Worm (Caenorhabditis elegans): ENCODE data around the gene grl-9.
A peak's percentile ranks its signal among the peaks of the same experiment; 100 is the strongest.

grl-9 gene

ce11 chrV:6710462-6710861, 21.0 kb downstream of the grl-9 start, which contains the start of gene sna-1:
sna-1 (minus strand) TSS chrV:6710679.
- TF ChIP-seq hmg-11 (tag; optimal IDR thresholded peaks at IDR 0.05), result peak; percentile 16
- no peak for TF ChIP-seq nhr-43 (tag; optimal IDR thresholded peaks at IDR 0.05; ENCODE audit: poor library complexity, severe bottlenecking)
- peak; percentile 30 for TF ChIP-seq nfya-1 (tag; optimal IDR thresholded peaks at IDR 0.05; ENCODE audit: insufficient read depth)
- TF ChIP-seq lin-15B (tag; optimal IDR thresholded peaks at IDR 0.05), result peak; percentile 42
- TF ChIP-seq pha-4 (tag; optimal IDR thresholded peaks at IDR 0.05), result peak; percentile 3

- TF ChIP-seq elt-1 (tag; optimal IDR thresholded peaks at IDR 0.05) (no peak), nhr-23 (tag; optimal IDR thresholded peaks at IDR 0.05) (peak; percentile 37), R02D3.7 (tag; optimal IDR thresholded peaks at IDR 0.05) (no peak), skn-1 (tag; optimal IDR thresholded peaks at IDR 0.05) (peak; percentile 1), fkh-2 (tag; optimal IDR thresholded peaks at IDR 0.05) (no peak), nhr-43 (tag; optimal IDR thresholded peaks at IDR 0.05; ENCODE audit: poor library complexity, severe bottlenecking) (peak; percentile 52), ama-1 (optimal IDR thresholded peaks at IDR 0.05) (no peak), unc-39 (tag; optimal IDR thresholded peaks at IDR 0.05) (no peak), elt-2 (tag; optimal IDR thresholded peaks at IDR 0.05) (peak; percentile 26), lin-15B (tag; optimal IDR thresholded peaks at IDR 0.05) (peak; percentile 46), egl-5 (tag; optimal IDR thresholded peaks at IDR 0.05) (no peak), nhr-28 (tag; optimal IDR thresholded peaks at IDR 0.05) (no peak), snpc-4 (tag; optimal IDR thresholded peaks at IDR 0.05) (no peak), hmg-11 (tag; optimal IDR thresholded peaks at IDR 0.05) (peak; percentile 86), ceh-16 (tag; optimal IDR thresholded peaks at IDR 0.05) (no peak), fkh-10 (GFP tag; optimal IDR thresholded peaks at IDR 0.05) (no peak), nhr-76 (tag; optimal IDR thresholded peaks at IDR 0.05) (no peak), nhr-67 (tag; optimal IDR thresholded peaks at IDR 0.05) (no peak), nfya-1 (tag; optimal IDR thresholded peaks at IDR 0.05; ENCODE audit: insufficient read depth) (peak; percentile 40), ceh-28 (tag; optimal IDR thresholded peaks at IDR 0.05) (no peak), lin-39 (tag; optimal IDR thresholded peaks at IDR 0.05) (peak; percentile 74), mml-1 (tag; optimal IDR thresholded peaks at IDR 0.05) (no peak), nhr-25 (tag; optimal IDR thresholded peaks at IDR 0.05) (no peak), ZK546.5 (tag; optimal IDR thresholded peaks at IDR 0.05) (no peak)
Observed at ce11 chrV:6709050-6709683, 22.3 kb downstream of the grl-9 start, which contains the start of gene dlst-1. dlst-1 (minus strand) TSS chrV:6709101.

- TF ChIP-seq ceh-28 (tag; optimal IDR thresholded peaks at IDR 0.05), result peak; percentile 46
- no peak for TF ChIP-seq jun-1 (tag; optimal IDR thresholded peaks at IDR 0.05)
- TF ChIP-seq lin-15B (tag; optimal IDR thresholded peaks at IDR 0.05), result no peak
- peak in 2 of 3 experiments; percentile 4 to 71 for TF ChIP-seq elt-3 (tag; optimal IDR thresholded peaks at IDR 0.05)
- no peak for TF ChIP-seq fkh-2 (tag; optimal IDR thresholded peaks at IDR 0.05)
- no peak for TF ChIP-seq nhr-12 (tag; optimal IDR thresholded peaks at IDR 0.05)
- TF ChIP-seq fkh-10 (GFP tag; optimal IDR thresholded peaks at IDR 0.05), result no peak
- no peak for TF ChIP-seq ztf-4 (tag; optimal IDR thresholded peaks at IDR 0.05)
- TF ChIP-seq pha-4 (tag; optimal IDR thresholded peaks at IDR 0.05), result no peak
- TF ChIP-seq tbx-2 (tag; optimal IDR thresholded peaks at IDR 0.05), result no peak
- peak; percentile 65 for TF ChIP-seq pqm-1 (tag; optimal IDR thresholded peaks at IDR 0.05)
- no peak for TF ChIP-seq daf-12 (tag; optimal IDR thresholded peaks at IDR 0.05)
- no peak for TF ChIP-seq egl-27 (tag; optimal IDR thresholded peaks at IDR 0.05)
- TF ChIP-seq nhr-67 (tag; optimal IDR thresholded peaks at IDR 0.05), result no peak
- TF ChIP-seq ZK546.5 (tag; optimal IDR thresholded peaks at IDR 0.05), result no peak
- TF ChIP-seq nhr-25 (tag; optimal IDR thresholded peaks at IDR 0.05), result peak; percentile 61
- no peak for TF ChIP-seq R02D3.7 (tag; optimal IDR thresholded peaks at IDR 0.05)
- TF ChIP-seq ceh-16 (tag; optimal IDR thresholded peaks at IDR 0.05), result no peak
- no peak for TF ChIP-seq mml-1 (tag; optimal IDR thresholded peaks at IDR 0.05)
- TF ChIP-seq unc-39 (tag; optimal IDR thresholded peaks at IDR 0.05), result no peak
- TF ChIP-seq nhr-43 (tag; optimal IDR thresholded peaks at IDR 0.05; ENCODE audit: poor library complexity, severe bottlenecking), result no peak
- TF ChIP-seq nhr-28 (tag; optimal IDR thresholded peaks at IDR 0.05), result no peak
- no peak for TF ChIP-seq hmg-11 (tag; optimal IDR thresholded peaks at IDR 0.05)
- TF ChIP-seq ceh-82 (tag; optimal IDR thresholded peaks at IDR 0.05), result no peak
- TF ChIP-seq elt-2 (tag; optimal IDR thresholded peaks at IDR 0.05), result peak; percentile 88
Observed at ce11 chrV:6706771-6707170, 24.7 kb downstream of the grl-9 start, which contains the start of gene W02F12.4. W02F12.4 (minus strand) TSS chrV:6706934.

ce11 chrV:6705367-6705766, 26.1 kb downstream of the grl-9 start:
- TF ChIP-seq pha-4 (tag; optimal IDR thresholded peaks at IDR 0.05) (no peak), fkh-10 (GFP tag; optimal IDR thresholded peaks at IDR 0.05) (no peak), egl-5 (tag; optimal IDR thresholded peaks at IDR 0.05) (no peak), elt-1 (tag; optimal IDR thresholded peaks at IDR 0.05) (no peak), nhr-11 (tag; optimal IDR thresholded peaks at IDR 0.05) (no peak), nhr-25 (tag; optimal IDR thresholded peaks at IDR 0.05) (no peak), hmg-11 (tag; optimal IDR thresholded peaks at IDR 0.05) (no peak), ceh-9 (tag; optimal IDR thresholded peaks at IDR 0.05) (no peak)

All from whole organism, L3 larva.